Fruit fly (Drosophila melanogaster) whole organism, embryonic: ENCODE data around the gene Ptp10D.

Source experiments
- Aef1 ChIP-seq: fragments of 200-800 bp; sonication (Bioruptor generic); IDR thresholded peaks from 3 replicates; pipeline ENCODE4 v1.3.6; 2022; ENCODE audit warnings: missing biosample characterization, missing genetic modification characterization
- CG10267 ChIP-seq: fragments of 200-800 bp; sonication (Bioruptor generic); optimal IDR thresholded peaks from 2 replicates; lab custom pipeline; 2018; ENCODE audit warnings: missing biosample characterization, mild to moderate bottlenecking, missing genetic modification characterization, moderate library complexity
- CG10274 ChIP-seq: fragments of 200-800 bp; sonication (Bioruptor generic); optimal IDR thresholded peaks from 3 replicates; lab custom pipeline; 2017; ENCODE audit warnings: missing biosample characterization, mild to moderate bottlenecking, missing genetic modification characterization
- CG11247 ChIP-seq: fragments of 200-800 bp; sonication (Bioruptor generic); IDR thresholded peaks from 2 replicates; pipeline ENCODE4 v1.3.6; 2022; ENCODE audit warnings: missing biosample characterization, missing genetic modification characterization
- CG13775 ChIP-seq: fragments of 200-800 bp; sonication (Bioruptor generic); optimal IDR thresholded peaks from 3 replicates; lab custom pipeline; 2017; ENCODE audit warnings: missing biosample characterization, mild to moderate bottlenecking, missing genetic modification characterization
- CG14050 ChIP-seq: fragments of 200-800 bp; sonication (Bioruptor generic); IDR thresholded peaks from 3 replicates; pipeline ENCODE4 v1.3.6; 2022; ENCODE audit warnings: missing biosample characterization, missing genetic modification characterization
- CG16813 ChIP-seq: fragments of 200-800 bp; sonication (Bioruptor generic); IDR thresholded peaks from 3 replicates; pipeline ENCODE4 v1.3.6; 2022; ENCODE audit warnings: missing biosample characterization, missing genetic modification characterization; ENCODE audit not compliant: partially characterized antibody
- CG17361 ChIP-seq: fragments of 200-800 bp; sonication (Bioruptor generic); IDR thresholded peaks from 3 replicates; pipeline ENCODE4 v1.3.6; 2022; ENCODE audit warnings: missing biosample characterization, missing genetic modification characterization
- CG17568 ChIP-seq: fragments of 200-800 bp; sonication (Bioruptor generic); optimal IDR thresholded peaks from 2 replicates; lab custom pipeline; 2018; ENCODE audit warnings: missing biosample characterization, mild to moderate bottlenecking, missing genetic modification characterization, moderate library complexity
- CG18619 ChIP-seq: fragments of 200-800 bp; sonication (Bioruptor generic); optimal IDR thresholded peaks from 3 replicates; lab custom pipeline; 2017; ENCODE audit warnings: missing biosample characterization, mild to moderate bottlenecking, missing genetic modification characterization
- CG2116 ChIP-seq: fragments of 200-800 bp; sonication (Bioruptor generic); optimal IDR thresholded peaks from 3 replicates; lab custom pipeline; 2018; ENCODE audit warnings: missing biosample characterization, mild to moderate bottlenecking, missing genetic modification characterization
- CG30403 ChIP-seq: fragments of 200-800 bp; sonication (Bioruptor generic); optimal IDR thresholded peaks from 3 replicates; lab custom pipeline; 2016; ENCODE audit warnings: missing biosample characterization, missing genetic modification characterization
- CG31441 ChIP-seq: fragments of 200-800 bp; sonication (Bioruptor generic); IDR thresholded peaks from 2 replicates; pipeline ENCODE4 v1.3.6; 2022; ENCODE audit warnings: missing biosample characterization, missing genetic modification characterization
- CG4282 ChIP-seq: fragments of 200-800 bp; sonication (Bioruptor generic); optimal IDR thresholded peaks from 2 replicates; lab custom pipeline; 2016; ENCODE audit warnings: missing biosample characterization, missing genetic modification characterization
- CG4617 ChIP-seq: fragments of 200-800 bp; sonication (Bioruptor generic); optimal IDR thresholded peaks from 3 replicates; lab custom pipeline; 2016; ENCODE audit warnings: missing biosample characterization, missing genetic modification characterization, borderline replicate concordance
- CG5180 ChIP-seq: fragments of 200-800 bp; sonication (Bioruptor generic); optimal IDR thresholded peaks from 3 replicates; lab custom pipeline; 2017; ENCODE audit warnings: missing biosample characterization, missing genetic modification characterization, mild to moderate bottlenecking, moderate library complexity, missing genetic modification reagents
- CG5245 ChIP-seq: fragments of 200-800 bp; sonication (Bioruptor generic); optimal IDR thresholded peaks from 3 replicates; lab custom pipeline; 2016; ENCODE audit warnings: missing biosample characterization, missing genetic modification characterization
- CG7271 ChIP-seq: fragments of 200-800 bp; sonication (Bioruptor generic); optimal IDR thresholded peaks from 2 replicates; lab custom pipeline; 2018; ENCODE audit warnings: missing biosample characterization, mild to moderate bottlenecking, missing genetic modification characterization, moderate library complexity
- CG8089 ChIP-seq: fragments of 200-800 bp; sonication (Bioruptor generic); optimal IDR thresholded peaks from 3 replicates; lab custom pipeline; 2016; ENCODE audit warnings: missing biosample characterization, missing genetic modification characterization
- Chrac-16 ChIP-seq: fragments of 200-800 bp; sonication (Bioruptor generic); optimal IDR thresholded peaks from 3 replicates; lab custom pipeline; 2016; ENCODE audit warnings: missing biosample characterization, missing genetic modification characterization
- E2f2 ChIP-seq: fragments of 200-800 bp; sonication (Bioruptor generic); IDR thresholded peaks from 2 replicates; pipeline ENCODE4 v1.3.6; 2022; ENCODE audit warnings: missing biosample characterization, missing genetic modification characterization
- ERR ChIP-seq: fragments of 200-800 bp; sonication (Bioruptor generic); optimal IDR thresholded peaks from 2 replicates; lab custom pipeline; 2016; ENCODE audit warnings: missing biosample characterization, missing genetic modification characterization
- Fer2 ChIP-seq: fragments of 200-800 bp; sonication (Bioruptor generic); optimal IDR thresholded peaks from 2 replicates; lab custom pipeline; 2018; ENCODE audit warnings: missing biosample characterization, mild to moderate bottlenecking, missing genetic modification characterization, moderate library complexity
- HLH3B ChIP-seq: fragments of 200-800 bp; sonication (Bioruptor generic); IDR thresholded peaks from 2 replicates; pipeline ENCODE4 v1.3.6; 2022; ENCODE audit warnings: missing biosample characterization, missing genetic modification characterization
- HLH4C ChIP-seq: fragments of 200-800 bp; sonication (Bioruptor generic); IDR thresholded peaks from 3 replicates; pipeline ENCODE4 v1.3.6; 2022; ENCODE audit warnings: missing biosample characterization, missing genetic modification characterization; ENCODE audit not compliant: partially characterized antibody
- Hey ChIP-seq: fragments of 200-800 bp; sonication (Bioruptor generic); optimal IDR thresholded peaks from 3 replicates; lab custom pipeline; 2018; ENCODE audit warnings: missing biosample characterization, mild to moderate bottlenecking, missing genetic modification characterization
- Hmr ChIP-seq: fragments of 200-800 bp; sonication (Bioruptor generic); optimal IDR thresholded peaks from 3 replicates; lab custom pipeline; 2017; ENCODE audit warnings: mild to moderate bottlenecking, missing biosample characterization, missing genetic modification reagents, missing genetic modification characterization
- Jarid2 ChIP-seq: fragments of 200-800 bp; sonication (Bioruptor generic); optimal IDR thresholded peaks from 3 replicates; lab custom pipeline; 2017; ENCODE audit warnings: mild to moderate bottlenecking, missing biosample characterization, missing genetic modification reagents, missing genetic modification characterization
- Lhr ChIP-seq: fragments of 200-800 bp; sonication (Bioruptor generic); optimal IDR thresholded peaks from 3 replicates; lab custom pipeline; 2017; ENCODE audit warnings: mild to moderate bottlenecking, missing biosample characterization, missing genetic modification reagents, missing genetic modification characterization
- Mes4 ChIP-seq: fragments of 200-800 bp; sonication (Bioruptor generic); optimal IDR thresholded peaks from 2 replicates; lab custom pipeline; 2016; ENCODE audit warnings: missing biosample characterization, missing genetic modification characterization
- PHDP ChIP-seq: fragments of 200-800 bp; sonication (Bioruptor generic); optimal IDR thresholded peaks from 3 replicates; lab custom pipeline; 2018; ENCODE audit warnings: missing biosample characterization, mild to moderate bottlenecking, missing genetic modification characterization, moderate library complexity
- Pdp1 ChIP-seq, 2 experiments: fragments of 200-800 bp; sonication (Bioruptor generic); optimal IDR thresholded peaks; 3 replicates each; lab custom pipeline; 2016; ENCODE audit warnings: missing biosample characterization in 2 of 2, missing genetic modification characterization in 2 of 2, mild to moderate bottlenecking in 1 of 2, moderate library complexity in 1 of 2
- TFAM ChIP-seq: fragments of 200-800 bp; sonication (Bioruptor generic); optimal IDR thresholded peaks from 2 replicates; lab custom pipeline; 2017; ENCODE audit warnings: missing biosample characterization, missing genetic modification characterization, inconsistent platforms
- Xrp1 ChIP-seq: fragments of 200-800 bp; sonication (Bioruptor generic); IDR thresholded peaks from 2 replicates; pipeline ENCODE4 v1.3.6; 2022; ENCODE audit warnings: missing biosample characterization, missing genetic modification characterization
- ab ChIP-seq: fragments of 200-800 bp; sonication (Bioruptor generic); optimal IDR thresholded peaks from 2 replicates; lab custom pipeline; 2016; ENCODE audit warnings: missing biosample characterization, missing genetic modification characterization
- btn ChIP-seq: fragments of 200-800 bp; sonication (Bioruptor generic); optimal IDR thresholded peaks from 2 replicates; lab custom pipeline; 2016; ENCODE audit warnings: missing biosample characterization, missing genetic modification characterization
- ci ChIP-seq: fragments of 200-800 bp; sonication (Bioruptor generic); IDR thresholded peaks from 3 replicates; pipeline ENCODE4 v1.3.6; 2022; ENCODE audit warnings: missing biosample characterization, missing genetic modification characterization
- corto ChIP-seq: fragments of 200-800 bp; sonication (Bioruptor generic); optimal IDR thresholded peaks from 2 replicates; lab custom pipeline; 2016; ENCODE audit warnings: missing biosample characterization, mild to moderate bottlenecking, missing genetic modification characterization, moderate library complexity
- dan ChIP-seq: fragments of 200-800 bp; sonication (Bioruptor generic); IDR thresholded peaks from 2 replicates; pipeline ENCODE4 v1.3.6; 2022; ENCODE audit warnings: missing biosample characterization, missing genetic modification characterization
- dysf ChIP-seq: fragments of 200-800 bp; sonication (Bioruptor generic); IDR thresholded peaks from 3 replicates; pipeline ENCODE4 v1.3.6; 2022; ENCODE audit warnings: missing biosample characterization, missing genetic modification characterization
- fd3F ChIP-seq: fragments of 200-800 bp; sonication (Bioruptor generic); optimal IDR thresholded peaks from 2 replicates; lab custom pipeline; 2018; ENCODE audit warnings: missing biosample characterization, mild to moderate bottlenecking, missing genetic modification characterization, moderate library complexity
- kah ChIP-seq: fragments of 200-800 bp; sonication (Bioruptor generic); optimal IDR thresholded peaks from 2 replicates; lab custom pipeline; 2018; ENCODE audit warnings: missing biosample characterization, mild to moderate bottlenecking, missing genetic modification characterization
- nerfin-2 ChIP-seq: fragments of 200-800 bp; sonication (Bioruptor generic); IDR thresholded peaks from 2 replicates; pipeline ENCODE4 v1.3.6; 2022; ENCODE audit warnings: missing biosample characterization, missing genetic modification characterization; ENCODE audit not compliant: partially characterized antibody
- otp ChIP-seq: fragments of 200-800 bp; sonication (Bioruptor generic); IDR thresholded peaks from 3 replicates; pipeline ENCODE4, ENCODE4 v1.3.6; 2022; ENCODE audit warnings: missing biosample characterization, missing genetic modification characterization
- phol ChIP-seq: fragments of 200-800 bp; sonication (Bioruptor generic); optimal IDR thresholded peaks from 3 replicates; lab custom pipeline; 2018; ENCODE audit warnings: missing biosample characterization, mild to moderate bottlenecking, missing genetic modification characterization, moderate library complexity
- pum ChIP-seq: fragments of 200-800 bp; sonication (Bioruptor generic); optimal IDR thresholded peaks from 2 replicates; lab custom pipeline; 2016; ENCODE audit warnings: missing biosample characterization, missing genetic modification characterization
- sima ChIP-seq: fragments of 200-800 bp; sonication (Bioruptor generic); optimal IDR thresholded peaks from 2 replicates; lab custom pipeline; 2016; ENCODE audit warnings: missing biosample characterization, missing genetic modification characterization
- slou ChIP-seq: fragments of 200-800 bp; sonication (Bioruptor generic); optimal IDR thresholded peaks from 3 replicates; lab custom pipeline; 2016; ENCODE audit warnings: missing biosample characterization, missing genetic modification characterization
- so ChIP-seq: fragments of 200-800 bp; sonication (Bioruptor generic); IDR thresholded peaks from 3 replicates; pipeline ENCODE4 v1.3.6; 2022; ENCODE audit warnings: missing biosample characterization, missing genetic modification characterization
- sob ChIP-seq: fragments of 200-800 bp; sonication (Bioruptor generic); IDR thresholded peaks from 2 replicates; pipeline ENCODE4 v1.3.6; 2022; ENCODE audit warnings: missing biosample characterization, missing genetic modification characterization
- sug ChIP-seq: fragments of 200-800 bp; optimal IDR thresholded peaks from 2 replicates; lab custom pipeline; 2019; ENCODE audit warnings: missing biosample characterization, mild to moderate bottlenecking, missing genetic modification characterization, moderate library complexity

Gene Ptp10D

dm6 chrX:11660476-11660875, 38.7 kb downstream of the Ptp10D start (continued):
- TF ChIP-seq sug (tag; lab: Kevin White, UChicago) (no peak), slou (GFP tag; lab: Kevin White, UChicago) (no peak), otp (GFP tag; lab: Robert Waterston, UW) (no peak), Xrp1 (GFP tag; lab: Robert Waterston, UW) (peak; percentile 34; the same call in 1 of the 2 replicates), Jarid2 (GFP tag; lab: Kevin White, UChicago) (no peak), E2f2 (GFP tag; lab: Robert Waterston, UW) (no peak), btn (GFP tag; lab: Kevin White, UChicago) (no peak), dysf (GFP tag; lab: Robert Waterston, UW) (peak; percentile 38; the same call in 1 of the 3 replicates), CG14050 (GFP tag; lab: Robert Waterston, UW) (no peak), CG30403 (GFP tag; lab: Kevin White, UChicago) (no peak), CG11247 (GFP tag; lab: Robert Waterston, UW) (no peak), ERR (GFP tag; lab: Kevin White, UChicago) (no peak), phol (tag; lab: Kevin White, UChicago) (no peak), CG10267 (tag; lab: Kevin White, UChicago) (no peak), Mes4 (GFP tag; lab: Kevin White, UChicago) (peak; percentile 52), pum (GFP tag; lab: Kevin White, UChicago) (no peak), CG17568 (GFP tag; lab: Kevin White, UChicago) (peak; percentile 35), CG7271 (tag; lab: Kevin White, UChicago) (peak; percentile 53), CG31441 (GFP tag; lab: Robert Waterston, UW) (peak; percentile 44; the same call in 1 of the 2 replicates), Fer2 (tag; lab: Kevin White, UChicago) (no peak), CG4282 (GFP tag; lab: Kevin White, UChicago) (no peak), ci (GFP tag; lab: Robert Waterston, UW) (peak; percentile 80), Aef1 (GFP tag; lab: Robert Waterston, UW) (no peak), CG16813 (GFP tag; lab: Robert Waterston, UW) (no peak), CG13775 (GFP tag; lab: Kevin White, UChicago) (no peak), TFAM (GFP tag; lab: Kevin White, UChicago) (peak; percentile 17), Pdp1 (GFP tag; optimal IDR thresholded peaks at IDR 0.05; lab: Kevin White, UChicago) (peak in 1 of 2 experiments; percentile 1), CG10274 (GFP tag; lab: Kevin White, UChicago) (no peak), ab (GFP tag; lab: Kevin White, UChicago) (no peak), sima (no peak), CG5245 (GFP tag; lab: Kevin White, UChicago) (no peak), fd3F (no peak), Hey (no peak), HLH3B (GFP tag; lab: Robert Waterston, UW) (peak; percentile 12; the same call in 1 of the 2 replicates), dan (GFP tag; lab: Robert Waterston, UW) (no peak), CG5180 (GFP tag; lab: Kevin White, UChicago) (peak; percentile 36), corto (GFP tag; lab: Kevin White, UChicago) (no peak), CG2116 (GFP tag; lab: Kevin White, UChicago) (no peak), so (GFP tag; lab: Robert Waterston, UW) (peak; percentile 60; the same call in 2 of the 3 replicates), Chrac-16 (no peak), sob (GFP tag; lab: Robert Waterston, UW) (no peak), PHDP (tag; lab: Kevin White, UChicago) (peak; percentile 55), Lhr (no peak), nerfin-2 (no peak), Hmr (GFP tag; lab: Kevin White, UChicago) (peak; percentile 38), CG17361 (GFP tag; lab: Robert Waterston, UW) (0 out of 3 replicates have a peak, but pooled peaks have one; percentile 16), HLH4C (GFP tag; lab: Robert Waterston, UW) (no peak), CG4617 (GFP tag; lab: Kevin White, UChicago) (no peak), CG8089 (GFP tag; lab: Kevin White, UChicago) (peak; percentile 50), CG18619 (GFP tag; lab: Kevin White, UChicago) (no peak), kah (GFP tag; lab: Kevin White, UChicago) (no peak)
